Worm (Caenorhabditis elegans) whole organism, L2 larva: ENCODE results near the gene col-137.

Source experiments
- R02D3.7 ChIP-seq: fragments of 150-350 bp; optimal IDR thresholded peaks from 2 replicates; lab custom pipeline; 2014; ENCODE audit warnings: missing biosample characterization, missing genetic modification characterization
- Y55F3AM.14 ChIP-seq: fragments of 200-800 bp; sonication (Bioruptor generic); optimal IDR thresholded peaks from 2 replicates; lab custom pipeline; 2018; ENCODE audit warnings: mild to moderate bottlenecking, missing genetic modification characterization, missing compliant biosample characterization
- aly-2 ChIP-seq: fragments of 150-350 bp; optimal IDR thresholded peaks from 2 replicates; lab custom pipeline; 2014; ENCODE audit warnings: missing biosample characterization, missing genetic modification characterization
- blmp-1 ChIP-seq: sonication (generic microtip); optimal IDR thresholded peaks from 2 replicates; lab custom pipeline; 2017; ENCODE audit warnings: missing genetic modification characterization, mild to moderate bottlenecking, missing compliant biosample characterization, antibody characterized with exemption, moderate library complexity; ENCODE audit not compliant: insufficient read depth
- dmd-4 ChIP-seq: sonication (generic microtip); optimal IDR thresholded peaks from 2 replicates; lab custom pipeline; 2017; ENCODE audit warnings: missing biosample characterization, missing genetic modification characterization
- elt-1 ChIP-seq: fragments of 150-350 bp; optimal IDR thresholded peaks from 2 replicates; lab custom pipeline; 2014; ENCODE audit warnings: missing biosample characterization, missing genetic modification characterization
- lsy-2 ChIP-seq, 2 experiments: fragments of 150-350 bp in 1 of 2; sonication (generic microtip) in 1 of 2; optimal IDR thresholded peaks; 2 replicates each; lab custom pipeline; 2014 to 2017; ENCODE audit warnings: missing biosample characterization in 2 of 2, missing genetic modification characterization in 2 of 2
- nhr-11 ChIP-seq: fragments of 150-350 bp; optimal IDR thresholded peaks from 2 replicates; lab custom pipeline; 2014; ENCODE audit warnings: missing biosample characterization, missing genetic modification characterization
- skn-1 ChIP-seq: sonication (generic microtip); optimal IDR thresholded peaks from 2 replicates; lab custom pipeline; 2017; ENCODE audit warnings: missing biosample characterization, missing genetic modification characterization

- TF ChIP-seq lsy-2 (tag; optimal IDR thresholded peaks at IDR 0.05; lab: Kevin White, UChicago) (no peak), Y55F3AM.14 (GFP tag; lab: Kevin White, UChicago) (no peak), skn-1 (tag; lab: Kevin White, UChicago) (no peak), blmp-1 (tag; lab: Kevin White, UChicago) (no peak), nhr-11 (no peak), aly-2 (tag; lab: Kevin White, UChicago) (no peak), R02D3.7 (tag; lab: Kevin White, UChicago) (no peak), elt-1 (tag; lab: Kevin White, UChicago) (no peak), dmd-4 (tag; lab: Kevin White, UChicago) (no peak)
These were observed 24.1 kb downstream of the col-137 start, which contains the start of gene Y51H4A.8 for ce11 chrIV:16578449-16578848.
